Worm (Caenorhabditis elegans): ENCODE results near the gene F53F4.16.

The F53F4.16 gene

ce11 chrV:13636411-13636810 lies 14.8 kb upstream of the F53F4.16 start:
- TF ChIP-seq lsy-2 (tag; optimal IDR thresholded peaks at IDR 0.05) (no peak), fkh-10 (GFP tag; optimal IDR thresholded peaks at IDR 0.05) (no peak), gei-8 (GFP tag; optimal IDR thresholded peaks at IDR 0.05) (no peak)

ce11 chrV:13634149-13634548 lies 12.5 kb upstream of the F53F4.16 start, which contains the start of gene H37A05.2:
TSS of gene H37A05.2 (minus strand) at chrV:13634249.
- TF ChIP-seq mxl-3 (GFP tag; optimal IDR thresholded peaks at IDR 0.05) (no peak), unc-130 (GFP tag; optimal IDR thresholded peaks at IDR 0.05) (no peak), snpc-4 (tag; optimal IDR thresholded peaks at IDR 0.05) (no peak), skn-1 (tag; optimal IDR thresholded peaks at IDR 0.05) (no peak), lsy-2 (tag; optimal IDR thresholded peaks at IDR 0.05) (no peak), Y48G9A.11 (GFP tag; IDR thresholded peaks at IDR 0.05) (no peak), nhr-42 (GFP tag; IDR thresholded peaks at IDR 0.05) (no peak), hif-1 (tag; optimal IDR thresholded peaks at IDR 0.05) (no peak)

ce11 chrV:13627103-13627623 lies 5.5 kb upstream of the F53F4.16 start, which contains the start of gene sde-2:
TSS of gene sde-2 (plus strand) at chrV:13627573.
- TF ChIP-seq ces-1 (GFP tag; optimal IDR thresholded peaks at IDR 0.05) (peak; percentile 45), hlh-30 (tag; optimal IDR thresholded peaks at IDR 0.05; ENCODE audit: insufficient read depth) (peak; percentile 57), ama-1 (optimal IDR thresholded peaks at IDR 0.05) (no peak), unc-62 (GFP tag; optimal IDR thresholded peaks at IDR 0.05 in 1 of 2) (peak in 1 of 2 experiments; percentile 53), unc-62 (tag; optimal IDR thresholded peaks at IDR 0.05) (no peak)

- TF ChIP-seq hif-1 (tag; optimal IDR thresholded peaks at IDR 0.05) (peak in 1 of 2 experiments; percentile 13), T20F7.1 (GFP tag; optimal IDR thresholded peaks at IDR 0.05) (peak; percentile 90), unc-39 (tag; optimal IDR thresholded peaks at IDR 0.05) (no peak), F44E2.7 (GFP tag; IDR thresholded peaks at IDR 0.05) (no peak), mdt-29 (GFP tag; IDR thresholded peaks at IDR 0.05) (no peak), ceh-44 (GFP tag; IDR thresholded peaks at IDR 0.05) (no peak), ceh-20 (GFP tag; IDR thresholded peaks at IDR 0.05) (no peak), lin-15B (tag; optimal IDR thresholded peaks at IDR 0.05) (no peak), Y75B8A.6 (GFP tag; IDR thresholded peaks at IDR 0.05) (no peak), unc-62 (GFP tag; optimal IDR thresholded peaks at IDR 0.05 in 1 of 2) (no peak), unc-62 (tag; optimal IDR thresholded peaks at IDR 0.05) (no peak), hlh-11 (tag; optimal IDR thresholded peaks at IDR 0.05) (no peak), ceh-82 (tag; optimal IDR thresholded peaks at IDR 0.05) (no peak), ZK546.5 (tag; optimal IDR thresholded peaks at IDR 0.05) (no peak), dpl-1 (GFP tag; optimal IDR thresholded peaks at IDR 0.05) (peak; percentile 3), hlh-30 (tag; optimal IDR thresholded peaks at IDR 0.05; ENCODE audit: insufficient read depth) (no peak), saeg-2 (GFP tag; IDR thresholded peaks at IDR 0.05) (no peak), unc-130 (GFP tag; optimal IDR thresholded peaks at IDR 0.05) (peak; percentile 10), ces-1 (GFP tag; optimal IDR thresholded peaks at IDR 0.05) (no peak), dmd-8 (GFP tag; IDR thresholded peaks at IDR 0.05) (no peak), ama-1 (optimal IDR thresholded peaks at IDR 0.05) (no peak), Y48G9A.11 (GFP tag; IDR thresholded peaks at IDR 0.05) (peak; percentile 71), nhr-11 (tag; optimal IDR thresholded peaks at IDR 0.05) (no peak), lin-38 (GFP tag; IDR thresholded peaks at IDR 0.05) (0 out of 2 replicates have a peak, but pooled peaks have one; percentile 25), egl-27 (tag; optimal IDR thresholded peaks at IDR 0.05) (no peak), zfp-2 (tag; optimal IDR thresholded peaks at IDR 0.05) (no peak), egl-43 (GFP tag; IDR thresholded peaks at IDR 0.05) (no peak), nhr-77 (tag; optimal IDR thresholded peaks at IDR 0.05) (no peak), mes-2 (tag; optimal IDR thresholded peaks at IDR 0.05; ENCODE audit: poor library complexity, severe bottlenecking) (peak; percentile 72), daf-12 (tag; optimal IDR thresholded peaks at IDR 0.05) (no peak), ceh-62 (tag; optimal IDR thresholded peaks at IDR 0.05) (no peak), gei-8 (GFP tag; optimal IDR thresholded peaks at IDR 0.05) (no peak), R02D3.7 (tag; optimal IDR thresholded peaks at IDR 0.05) (peak; percentile 39), aha-1 (tag) (peak; percentile 61), dve-1 (tag; optimal IDR thresholded peaks at IDR 0.05; ENCODE audit: insufficient read depth) (no peak), set-16 (GFP tag; IDR thresholded peaks at IDR 0.05) (no peak), jun-1 (tag; optimal IDR thresholded peaks at IDR 0.05) (no peak), zfp-3 (GFP tag; conservative IDR thresholded peaks at IDR 0.05) (no peak)
Measured at ce11 chrV:13625517-13626097, 4.0 kb upstream of the F53F4.16 start, which contains the start of the genes nduv-2 and F53F4.12. TSS of gene nduv-2 (minus strand) at chrV:13625567. TSS of gene F53F4.12 (plus strand) at chrV:13626047.
